Fruit fly (Drosophila melanogaster): ENCODE data around the gene fax.

fax gene

dm6 chr3L:16412394-16412950, 844 bp upstream of the fax start, which contains the start of gene Serinc (continued):
- TF ChIP-seq cg (GFP tag; optimal IDR thresholded peaks at IDR 0.05): no peak
- no peak for TF ChIP-seq CG7745 (tag; optimal IDR thresholded peaks at IDR 0.05)
- no peak for TF ChIP-seq gfzf (GFP tag; optimal IDR thresholded peaks at IDR 0.05)
- TF ChIP-seq run (tag; optimal IDR thresholded peaks at IDR 0.05): no peak
- TF ChIP-seq slou (GFP tag; optimal IDR thresholded peaks at IDR 0.05): peak; percentile 0
- TF ChIP-seq Rx (GFP tag; IDR thresholded peaks at IDR 0.05): no peak
- peak; percentile 69 for TF ChIP-seq Hmr (GFP tag; optimal IDR thresholded peaks at IDR 0.05)
- TF ChIP-seq CG32767 (GFP tag; IDR thresholded peaks at IDR 0.05): no peak
- peak; percentile 56 for TF ChIP-seq grau (tag; optimal IDR thresholded peaks at IDR 0.05)
- TF ChIP-seq CG3065 (GFP tag; optimal IDR thresholded peaks at IDR 0.05): peak; percentile 33
- TF ChIP-seq vnd (GFP tag; IDR thresholded peaks at IDR 0.05; ENCODE audit: partially characterized antibody): peak; percentile 97
- TF ChIP-seq fd102C (GFP tag; optimal IDR thresholded peaks at IDR 0.05): no peak
- TF ChIP-seq CG8765 (GFP tag; IDR thresholded peaks at IDR 0.05): no peak
- peak in 1 of 3 experiments; percentile 44 for TF ChIP-seq lola (GFP tag; optimal IDR thresholded peaks at IDR 0.05)
- TF ChIP-seq Dip2 (GFP tag; IDR thresholded peaks at IDR 0.05): no peak
- peak; percentile 98 for TF ChIP-seq hbn (GFP tag; IDR thresholded peaks at IDR 0.05; ENCODE audit: partially characterized antibody)
- TF ChIP-seq Nf-YA (GFP tag; IDR thresholded peaks at IDR 0.05): no peak
- TF ChIP-seq CG13287 (GFP tag; IDR thresholded peaks at IDR 0.05; ENCODE audit: partially characterized antibody): peak; percentile 98
- TF ChIP-seq CG1792 (GFP tag; optimal IDR thresholded peaks at IDR 0.05): peak; percentile 43
- TF ChIP-seq Bdp1 (GFP tag; optimal IDR thresholded peaks at IDR 0.05): peak; percentile 49
- peak; percentile 74 for TF ChIP-seq ci (GFP tag; IDR thresholded peaks at IDR 0.05)
- TF ChIP-seq CG11723 (GFP tag; optimal IDR thresholded peaks at IDR 0.05): no peak
- TF ChIP-seq CG2678 (tag; optimal IDR thresholded peaks at IDR 0.05): no peak
- peak; percentile 7 for TF ChIP-seq CG1529 (GFP tag; optimal IDR thresholded peaks at IDR 0.05)
- TF ChIP-seq Opbp (GFP tag; IDR thresholded peaks at IDR 0.05; ENCODE audit: partially characterized antibody): peak; percentile 98
- no peak for TF ChIP-seq D19B (GFP tag; optimal IDR thresholded peaks at IDR 0.05)
- TF ChIP-seq lbe (GFP tag; optimal IDR thresholded peaks at IDR 0.05): peak; percentile 56
- TF ChIP-seq CG11085 (GFP tag; IDR thresholded peaks at IDR 0.05): peak; percentile 33; the same call in 1 of the 2 replicates
- TF ChIP-seq cato (GFP tag; optimal IDR thresholded peaks at IDR 0.05; ENCODE audit: borderline replicate concordance): no peak
- TF ChIP-seq CG11560 (tag; IDR thresholded peaks at IDR 0.05): peak; percentile 67; the same call in 2 of the 3 replicates
- no peak for TF ChIP-seq gt (GFP tag; IDR thresholded peaks at IDR 0.05)
- peak; percentile 26 for TF ChIP-seq CG8388 (GFP tag; optimal IDR thresholded peaks at IDR 0.05)
- no peak for TF ChIP-seq dan (GFP tag; IDR thresholded peaks at IDR 0.05)
- TF ChIP-seq az2 (GFP tag; optimal IDR thresholded peaks at IDR 0.05): peak; percentile 53

- TF ChIP-seq zen (tag; optimal IDR thresholded peaks at IDR 0.05) (peak; percentile 78), otp (GFP tag; IDR thresholded peaks at IDR 0.05) (no peak), Opbp (GFP tag; IDR thresholded peaks at IDR 0.05; ENCODE audit: partially characterized antibody) (0 out of 3 replicates have a peak, but pooled peaks have one; percentile 34), Bgb (GFP tag; IDR thresholded peaks at IDR 0.05; ENCODE audit: partially characterized antibody) (peak; percentile 21; the same call in 1 of the 2 replicates), pum (GFP tag; optimal IDR thresholded peaks at IDR 0.05) (no peak), twi (tag; optimal IDR thresholded peaks at IDR 0.05) (peak; percentile 66), CG6791 (GFP tag; IDR thresholded peaks at IDR 0.05; ENCODE audit: partially characterized antibody) (0 out of 3 replicates have a peak, but pooled peaks have one; percentile 7), CG11398 (GFP tag; optimal IDR thresholded peaks at IDR 0.05) (no peak), grn (GFP tag; optimal IDR thresholded peaks at IDR 0.05) (no peak), CG7745 (tag; optimal IDR thresholded peaks at IDR 0.05) (no peak), CG4360 (GFP tag; IDR thresholded peaks at IDR 0.05) (peak; percentile 23; the same call in 1 of the 2 replicates), crol (GFP tag; IDR thresholded peaks at IDR 0.05) (peak; percentile 93), chm (GFP tag; IDR thresholded peaks at IDR 0.05) (peak; percentile 10; the same call in 1 of the 2 replicates), sd (tag; optimal IDR thresholded peaks at IDR 0.05) (peak; percentile 3), sens (GFP tag) (peak; percentile 80), CG10431 (GFP tag; optimal IDR thresholded peaks at IDR 0.05) (no peak)
Measured at dm6 chr3L:16410234-16411119, 1.2 kb downstream of the fax start.

Measured in whole organism, embryonic.